Worm (Caenorhabditis elegans) whole organism, midembryonic: ENCODE results near the gene sre-20.

ENCODE experiments used
- cog-1 ChIP-seq: sonication (generic microtip); optimal IDR thresholded peaks from 2 replicates; lab custom pipeline; 2016; ENCODE audit warnings: missing genetic modification characterization, missing compliant biosample characterization
- flt-1 ChIP-seq: fragments of 200-800 bp; sonication (Bioruptor generic); IDR thresholded peaks from 2 replicates; pipeline ENCODE4 v1.3.6; 2022; ENCODE audit warnings: missing genetic modification characterization, missing compliant biosample characterization
- ztf-23 ChIP-seq: fragments of 200-800 bp; sonication (Bioruptor generic); IDR thresholded peaks from 2 replicates; pipeline ENCODE4 v1.3.6; 2022; ENCODE audit warnings: missing genetic modification reagents, missing genetic modification characterization, missing compliant biosample characterization

DNA sequence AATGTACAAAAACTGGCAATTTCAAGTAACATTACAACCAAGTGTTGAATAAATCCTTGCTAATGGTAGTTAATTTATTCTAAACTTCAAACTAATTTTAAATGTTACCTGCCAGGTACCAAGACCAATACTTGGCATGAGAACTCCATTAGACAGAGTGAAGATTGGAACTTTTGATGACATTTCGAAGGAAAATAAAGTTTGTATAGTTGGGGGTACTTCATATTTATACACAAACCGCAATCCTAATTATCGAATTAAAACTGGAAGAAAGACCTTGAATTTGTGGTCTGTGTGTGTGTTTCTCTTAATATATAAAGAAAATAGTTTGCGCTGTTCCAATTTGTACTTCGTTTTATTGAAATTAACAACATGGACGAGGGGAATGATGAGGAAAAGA is 25.1 kb upstream of the sre-20 start, which contains the start of gene ZC443.1:
- TF ChIP-seq flt-1 (no peak), cog-1 (tag; lab: Kevin White, UChicago) (no peak), ztf-23 (GFP tag; lab: Robert Waterston, UW) (no peak)
